Worm (Caenorhabditis elegans) whole organism, midembryonic: ENCODE results near the gene natb-1.
A peak's percentile ranks its signal among the peaks of the same experiment; 100 is the strongest.

Experiments used
- cog-1 ChIP-seq: sonication (generic microtip); optimal IDR thresholded peaks from 2 replicates; lab custom pipeline; 2016; ENCODE audit warnings: missing genetic modification characterization, missing compliant biosample characterization
- med-1 ChIP-seq: sonication (generic microtip); optimal IDR thresholded peaks from 2 replicates; lab custom pipeline; 2017; ENCODE audit warnings: missing genetic modification characterization, mild to moderate bottlenecking, missing compliant biosample characterization, antibody characterized with exemption, missing genetic modification reagents; ENCODE audit not compliant: insufficient read depth
- tab-1 ChIP-seq: fragments of 200-800 bp; sonication (Bioruptor generic); IDR thresholded peaks from 2 replicates; pipeline ENCODE4 v1.3.6; 2022; ENCODE audit warnings: missing genetic modification characterization, missing compliant biosample characterization
- ztf-29 ChIP-seq: fragments of 200-800 bp; sonication (Bioruptor generic); IDR thresholded peaks from 2 replicates; pipeline ENCODE4 v1.3.6; 2022; ENCODE audit warnings: missing genetic modification reagents, missing genetic modification characterization, missing compliant biosample characterization

ce11 chrV:7978798-7979197 is 4.4 kb downstream of the natb-1 start:
- peak; percentile 14 for TF ChIP-seq cog-1 (tag; lab: Kevin White, UChicago)
- TF ChIP-seq tab-1 (GFP tag; lab: Robert Waterston, UW): no peak
- no peak for TF ChIP-seq ztf-29 (GFP tag; lab: Robert Waterston, UW)
- no peak for TF ChIP-seq med-1 (GFP tag; lab: Kevin White, UChicago)
